Worm (Caenorhabditis elegans) whole organism, L3 larva: ENCODE data around the gene gem-1.

ENCODE experiments used
- fkh-10 ChIP-seq: sonication (generic microtip); optimal IDR thresholded peaks from 2 replicates; lab custom pipeline; 2017; ENCODE audit warnings: missing biosample characterization, missing genetic modification reagents, missing genetic modification characterization
- lin-15B ChIP-seq: fragments of 150-350 bp; optimal IDR thresholded peaks from 2 replicates; lab custom pipeline; 2014; ENCODE audit warnings: missing biosample characterization, missing genetic modification characterization
- nhr-67 ChIP-seq: fragments of 150-350 bp; optimal IDR thresholded peaks from 2 replicates; lab custom pipeline; 2014; ENCODE audit warnings: missing biosample characterization, missing genetic modification characterization
- sea-2 ChIP-seq: fragments of 150-350 bp; sonication (generic microtip); optimal IDR thresholded peaks from 4 replicates; lab custom pipeline; 2014; ENCODE audit warnings: missing biosample characterization, missing genetic modification reagents, missing genetic modification characterization

- TF ChIP-seq sea-2 = no peak
- no peak for TF ChIP-seq nhr-67 (tag; lab: Kevin White, UChicago)
- TF ChIP-seq lin-15B = no peak
- no peak for TF ChIP-seq fkh-10 (GFP tag; lab: Kevin White, UChicago)
Measured at ce11 chrX:13347251-13347650, 29.5 kb downstream of the gem-1 start.
